Worm (Caenorhabditis elegans) whole organism, L1 larva: ENCODE measurements around the gene M04B2.2.

ENCODE experiments used
- C34B4.2 ChIP-seq: sonication (generic microtip); optimal IDR thresholded peaks from 2 replicates; lab custom pipeline; 2017; ENCODE audit warnings: mild to moderate bottlenecking, missing genetic modification characterization, missing compliant biosample characterization
- Y116A8C.19 ChIP-seq: sonication (generic microtip); optimal IDR thresholded peaks from 2 replicates; lab custom pipeline; 2016; ENCODE audit warnings: missing compliant biosample characterization, missing genetic modification characterization, borderline replicate concordance
- aha-1 ChIP-seq: fragments of 150-350 bp; optimal IDR thresholded peaks from 2 replicates; lab custom pipeline; 2014; ENCODE audit warnings: missing biosample characterization, missing genetic modification characterization
- aly-2 ChIP-seq: fragments of 150-350 bp; optimal IDR thresholded peaks from 2 replicates; lab custom pipeline; 2014; ENCODE audit warnings: missing biosample characterization, missing genetic modification characterization
- blmp-1 ChIP-seq: fragments of 150-350 bp; optimal IDR thresholded peaks from 2 replicates; lab custom pipeline; 2014; ENCODE audit warnings: missing biosample characterization, missing genetic modification characterization
- ceh-63 ChIP-seq: fragments of 200-800 bp; sonication (Bioruptor generic); optimal IDR thresholded peaks from 2 replicates; lab custom pipeline; 2018; ENCODE audit warnings: mild to moderate bottlenecking, missing genetic modification characterization, missing compliant biosample characterization
- ceh-88 ChIP-seq: fragments of 200-800 bp; sonication (Bioruptor generic); IDR thresholded peaks from 2 replicates; pipeline ENCODE4 v1.3.6; 2022; ENCODE audit warnings: missing genetic modification characterization, missing compliant biosample characterization
- dpl-1 ChIP-seq, 3 experiments: fragments of 150-350 bp in 2 of 3; sonication (generic microtip) in 1 of 3; optimal IDR thresholded peaks; 2 replicates each; lab custom pipeline; 2014 to 2017; ENCODE audit warnings: missing biosample characterization in 3 of 3, missing genetic modification characterization in 3 of 3, missing genetic modification reagents in 3 of 3
- efl-1 ChIP-seq, 4 experiments: fragments of 150-350 bp; optimal IDR thresholded peaks in 3 of 4; peaks in 1 of 4; 1 replicate in 1 of 4; 2 replicates in 3 of 4; lab custom pipeline; 2014; ENCODE audit warnings: missing biosample characterization in 2 of 4, missing genetic modification characterization in 2 of 4, missing genetic modification reagents in 2 of 4
- egl-27 ChIP-seq, 2 experiments: fragments of 150-350 bp in 1 of 2; sonication (generic microtip); optimal IDR thresholded peaks; 3 replicates each; lab custom pipeline; 2017 to 2018; ENCODE audit warnings: missing biosample characterization in 2 of 2, missing genetic modification characterization in 2 of 2, missing genetic modification reagents in 2 of 2
- elt-3 ChIP-seq, 6 experiments: fragments of 150-350 bp in 1 of 6; sonication (generic microtip); optimal IDR thresholded peaks; 2 replicates each; lab custom pipeline; 2017 to 2018; ENCODE audit warnings: missing biosample characterization in 6 of 6, missing genetic modification characterization in 6 of 6, inconsistent platforms in 1 of 6
- fkh-10 ChIP-seq: sonication (generic microtip); optimal IDR thresholded peaks from 2 replicates; lab custom pipeline; 2017; ENCODE audit warnings: missing biosample characterization, missing genetic modification reagents, missing genetic modification characterization
- fkh-8 ChIP-seq: sonication (generic microtip); optimal IDR thresholded peaks from 2 replicates; lab custom pipeline; 2016; ENCODE audit warnings: mild to moderate bottlenecking, missing genetic modification characterization, missing compliant biosample characterization
- hlh-17 ChIP-seq: fragments of 200-800 bp; sonication (Bioruptor generic); optimal IDR thresholded peaks from 2 replicates; lab custom pipeline; 2018; ENCODE audit warnings: missing genetic modification characterization, mild to moderate bottlenecking, missing compliant biosample characterization, moderate library complexity, borderline replicate concordance
- hlh-4 ChIP-seq: sonication (generic microtip); optimal IDR thresholded peaks from 2 replicates; lab custom pipeline; 2016; ENCODE audit warnings: mild to moderate bottlenecking, missing genetic modification characterization, missing compliant biosample characterization
- isw-1 ChIP-seq: fragments of 200-800 bp; sonication (Bioruptor generic); IDR thresholded peaks from 2 replicates; pipeline ENCODE4 v1.3.6; 2022; ENCODE audit warnings: missing genetic modification characterization, missing compliant biosample characterization
- lin-14 ChIP-seq: fragments of 200-800 bp; sonication (Bioruptor generic); optimal IDR thresholded peaks from 2 replicates; lab custom pipeline; 2018; ENCODE audit warnings: mild to moderate bottlenecking, missing genetic modification characterization, moderate library complexity, missing compliant biosample characterization
- lin-15B ChIP-seq: fragments of 150-350 bp; sonication (generic microtip); optimal IDR thresholded peaks from 3 replicates; lab custom pipeline; 2014; ENCODE audit warnings: missing biosample characterization, missing genetic modification characterization
- lin-35 ChIP-seq, 2 experiments: fragments of 150-350 bp; optimal IDR thresholded peaks; 2 replicates each; lab custom pipeline; 2014; ENCODE audit warnings: missing biosample characterization in 2 of 2, missing genetic modification characterization in 2 of 2, missing genetic modification reagents in 2 of 2
- lin-39 ChIP-seq: fragments of 150-350 bp; optimal IDR thresholded peaks from 2 replicates; lab custom pipeline; 2014; ENCODE audit warnings: missing biosample characterization, missing genetic modification reagents, missing genetic modification characterization
- mep-1 ChIP-seq: fragments of 150-350 bp; optimal IDR thresholded peaks from 2 replicates; lab custom pipeline; 2014; ENCODE audit warnings: missing biosample characterization, missing genetic modification characterization
- nhr-11 ChIP-seq: fragments of 150-350 bp; optimal IDR thresholded peaks from 2 replicates; lab custom pipeline; 2014; ENCODE audit warnings: missing biosample characterization, missing genetic modification characterization
- nhr-12 ChIP-seq: sonication (generic microtip); optimal IDR thresholded peaks from 2 replicates; lab custom pipeline; 2017; ENCODE audit warnings: missing biosample characterization, missing genetic modification characterization
- nhr-20 ChIP-seq: sonication (generic microtip); optimal IDR thresholded peaks from 2 replicates; lab custom pipeline; 2016; ENCODE audit warnings: mild to moderate bottlenecking, missing genetic modification characterization, missing compliant biosample characterization
- nhr-28 ChIP-seq: fragments of 150-350 bp; optimal IDR thresholded peaks from 2 replicates; lab custom pipeline; 2014; ENCODE audit warnings: missing biosample characterization, missing genetic modification characterization
- nhr-47 ChIP-seq: sonication (generic microtip); optimal IDR thresholded peaks from 2 replicates; lab custom pipeline; 2016; ENCODE audit warnings: mild to moderate bottlenecking, missing genetic modification characterization, moderate library complexity, missing compliant biosample characterization
- nhr-76 ChIP-seq: sonication (generic microtip); optimal IDR thresholded peaks from 2 replicates; lab custom pipeline; 2017; ENCODE audit warnings: missing biosample characterization, missing genetic modification characterization
- nhr-77 ChIP-seq: fragments of 150-350 bp; optimal IDR thresholded peaks from 2 replicates; lab custom pipeline; 2014; ENCODE audit warnings: missing biosample characterization, missing genetic modification characterization
- nhr-85 ChIP-seq: sonication (generic microtip); peaks from one replicate; lab custom pipeline; 2016; ENCODE audit warnings: missing genetic modification characterization, inconsistent platforms, missing compliant biosample characterization
- nhr-90 ChIP-seq: sonication (generic microtip); optimal IDR thresholded peaks from 2 replicates; lab custom pipeline; 2016; ENCODE audit warnings: mild to moderate bottlenecking, missing genetic modification characterization, missing compliant biosample characterization; ENCODE audit not compliant: poor library complexity
- pag-3 ChIP-seq: sonication (generic microtip); optimal IDR thresholded peaks from 2 replicates; lab custom pipeline; 2017; ENCODE audit warnings: missing genetic modification characterization, mild to moderate bottlenecking, missing compliant biosample characterization, antibody characterized with exemption, borderline replicate concordance; ENCODE audit not compliant: insufficient read depth
- snu-23 ChIP-seq: sonication (generic microtip); optimal IDR thresholded peaks from 2 replicates; lab custom pipeline; 2016; ENCODE audit warnings: missing genetic modification characterization, missing compliant biosample characterization
- tbx-2 ChIP-seq: sonication (generic microtip); optimal IDR thresholded peaks from 2 replicates; lab custom pipeline; 2016; ENCODE audit warnings: missing genetic modification characterization, missing compliant biosample characterization
- tlp-1 ChIP-seq: fragments of 150-350 bp; optimal IDR thresholded peaks from 2 replicates; lab custom pipeline; 2014; ENCODE audit warnings: missing biosample characterization, missing genetic modification characterization
- unc-130 ChIP-seq: fragments of 150-350 bp; optimal IDR thresholded peaks from 2 replicates; lab custom pipeline; 2017; ENCODE audit warnings: missing biosample characterization, missing genetic modification characterization, inconsistent platforms
- unc-62 ChIP-seq: fragments of 150-350 bp; optimal IDR thresholded peaks from 2 replicates; lab custom pipeline; 2014; ENCODE audit warnings: missing biosample characterization, missing genetic modification reagents, missing genetic modification characterization
- vab-15 ChIP-seq: sonication (generic microtip); optimal IDR thresholded peaks from 2 replicates; lab custom pipeline; 2017; ENCODE audit warnings: missing genotype, mild to moderate bottlenecking, missing genetic modification characterization, missing compliant biosample characterization
- xbp-1 ChIP-seq: sonication (generic microtip); optimal IDR thresholded peaks from 2 replicates; lab custom pipeline; 2016; ENCODE audit warnings: missing genetic modification characterization, missing compliant biosample characterization
- ztf-11 ChIP-seq, 2 experiments: sonication (generic microtip); optimal IDR thresholded peaks; 2 replicates each; lab custom pipeline; 2016 to 2017; ENCODE audit warnings: missing genetic modification characterization in 2 of 2, missing biosample characterization in 1 of 2, missing compliant biosample characterization in 1 of 2
- ztf-4 ChIP-seq: fragments of 150-350 bp; optimal IDR thresholded peaks from 2 replicates; lab custom pipeline; 2014; ENCODE audit warnings: missing biosample characterization, missing genetic modification characterization

The M04B2.2 gene

ce11 chrIV:11549694-11550093 lies 21.8 kb downstream of the M04B2.2 start (continued):
- TF ChIP-seq isw-1 (0 out of 2 replicates have a peak, but pooled peaks have one; percentile 18), hlh-4 (tag; lab: Kevin White, UChicago) (no peak), nhr-90 (tag; lab: Kevin White, UChicago) (peak; percentile 86), xbp-1 (peak; percentile 76), nhr-76 (tag; lab: Kevin White, UChicago) (no peak), nhr-85 (peak; percentile 75), lin-39 (tag; lab: Kevin White, UChicago) (peak; percentile 28), vab-15 (tag; lab: Kevin White, UChicago) (peak; percentile 12), unc-130 (peak; percentile 86), hlh-17 (GFP tag; lab: Kevin White, UChicago) (no peak), ztf-11 (tag; optimal IDR thresholded peaks at IDR 0.05; lab: Kevin White, UChicago) (peak in 1 of 2 experiments; percentile 57), lin-35 (GFP tag; optimal IDR thresholded peaks at IDR 0.05; lab: Kevin White, UChicago) (peak; percentile 71 to 88), nhr-11 (tag; lab: Kevin White, UChicago) (peak; percentile 29), tbx-2 (tag; lab: Kevin White, UChicago) (peak; percentile 72), mep-1 (peak; percentile 95), nhr-20 (tag; lab: Kevin White, UChicago) (peak; percentile 77), elt-3 (tag; optimal IDR thresholded peaks at IDR 0.05; lab: Kevin White, UChicago) (peak in 5 of 6 experiments; percentile 17 to 84 (median 58)), nhr-47 (tag; lab: Kevin White, UChicago) (peak; percentile 78), ceh-88 (peak; percentile 29; the same call in 1 of the 2 replicates), snu-23 (GFP tag; lab: Kevin White, UChicago) (peak; percentile 92), nhr-77 (tag; lab: Kevin White, UChicago) (peak; percentile 78), ztf-4 (tag; lab: Kevin White, UChicago) (peak; percentile 27), C34B4.2 (tag; lab: Kevin White, UChicago) (no peak), unc-62 (no peak)
- TF ChIP-seq, all 84 proteins: peak for 51

- no peak for TF ChIP-seq aha-1 (tag; lab: Kevin White, UChicago)
- peak; percentile 95 for TF ChIP-seq blmp-1 (tag; lab: Kevin White, UChicago)
- TF ChIP-seq, all 84 proteins: peak for 1
These were observed 24.0 kb downstream of the M04B2.2 start, which contains the start of gene col-128 for ce11 chrIV:11551813-11552212. TSS of gene col-128 (minus strand) at chrIV:11551960.

- no peak for TF ChIP-seq ceh-63 (GFP tag; lab: Kevin White, UChicago)
- no peak for TF ChIP-seq egl-27 (tag; optimal IDR thresholded peaks at IDR 0.05; lab: Kevin White, UChicago)
- peak in 1 of 2 experiments; percentile 63 for TF ChIP-seq lin-35 (GFP tag; optimal IDR thresholded peaks at IDR 0.05; lab: Kevin White, UChicago)
- peak; percentile 40 to 67 for TF ChIP-seq efl-1 (optimal IDR thresholded peaks at IDR 0.05; lab: Kevin White, UChicago)
- TF ChIP-seq efl-1 (GFP tag; optimal IDR thresholded peaks at IDR 0.05 in 1 of 2; lab: Kevin White, UChicago), result peak; percentile 55 to 91
- no peak for TF ChIP-seq tlp-1
- no peak for TF ChIP-seq lin-14 (GFP tag; lab: Kevin White, UChicago)
- TF ChIP-seq aly-2, result peak; percentile 83
- TF ChIP-seq dpl-1 (GFP tag; optimal IDR thresholded peaks at IDR 0.05; lab: Kevin White, UChicago), result peak in 2 of 3 experiments; percentile 53 to 74
- TF ChIP-seq nhr-85, result peak; percentile 20
These were observed 33.8 kb downstream of the M04B2.2 start, which contains the start of gene F12F6.7 for ce11 chrIV:11561677-11562076. TSS of gene F12F6.7 (minus strand) at chrIV:11561833.

- TF ChIP-seq tlp-1 (no peak), nhr-28 (no peak), fkh-8 (tag; lab: Kevin White, UChicago) (no peak), C34B4.2 (tag; lab: Kevin White, UChicago) (no peak), nhr-12 (tag; lab: Kevin White, UChicago) (no peak), fkh-10 (no peak), lin-15B (no peak), pag-3 (tag; lab: Kevin White, UChicago) (no peak), Y116A8C.19 (tag; lab: Kevin White, UChicago) (no peak), lin-35 (GFP tag; optimal IDR thresholded peaks at IDR 0.05; lab: Kevin White, UChicago) (no peak)
These were observed 35.2 kb downstream of the M04B2.2 start for ce11 chrIV:11563090-11563489.
